Worm (Caenorhabditis elegans): Measurements from ENCODE around the gene sdz-11.

sdz-11 gene

DNA sequence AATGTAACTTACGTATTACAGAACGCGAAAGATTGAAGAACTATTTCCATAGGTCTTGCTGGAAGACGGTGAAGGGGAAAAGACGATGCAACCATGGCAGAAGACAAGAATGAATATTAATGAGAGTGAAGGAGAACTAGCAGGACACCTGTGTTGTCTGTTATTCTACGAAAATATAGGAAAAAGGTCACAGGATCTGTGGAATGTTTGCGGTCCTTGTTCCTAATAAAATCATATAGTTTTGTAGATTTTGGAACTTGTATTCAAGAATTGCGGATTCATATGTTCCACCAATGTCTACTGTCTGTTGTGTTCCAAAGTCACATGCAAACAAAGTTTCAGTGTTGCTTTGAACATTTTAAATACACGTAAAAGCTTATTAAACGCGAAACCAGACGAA lies at the start of gene sdz-11:
Gene sdz-11, minus strand, starts transcription at position 101 of the 400 bp plus-strand sequence.
- no peak for TF ChIP-seq skn-1 (tag; optimal IDR thresholded peaks at IDR 0.05)
- TF ChIP-seq alr-1 (tag; optimal IDR thresholded peaks at IDR 0.05): no peak
- TF ChIP-seq mdl-1 (tag; optimal IDR thresholded peaks at IDR 0.05): no peak
- no peak for TF ChIP-seq elt-1 (tag; optimal IDR thresholded peaks at IDR 0.05)
- no peak for TF ChIP-seq crh-2 (tag; optimal IDR thresholded peaks at IDR 0.05)

DNA sequence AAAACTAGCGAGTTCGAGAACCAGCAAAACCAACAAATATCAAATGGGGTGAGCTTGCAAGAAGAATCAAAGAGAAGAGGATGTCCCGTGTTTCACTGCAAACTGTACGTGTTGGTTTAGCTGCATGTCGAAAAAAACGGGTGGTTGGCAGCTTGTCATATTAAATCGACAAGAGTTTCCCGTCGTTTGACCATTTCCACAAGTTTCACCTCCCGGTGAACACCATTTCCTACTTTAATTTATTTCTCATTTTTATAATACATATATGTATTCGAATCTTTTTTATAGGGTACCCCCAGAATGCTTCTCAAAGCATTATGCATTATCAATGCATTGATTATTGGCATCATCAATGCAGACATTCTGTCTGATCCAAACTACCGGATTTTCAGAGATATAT lies 43.2 kb upstream of the sdz-11 start, which contains the start of gene Y8A9A.2:
Gene Y8A9A.2, plus strand, starts transcription at position 301 of the 400 bp plus-strand sequence.
- no peak for TF ChIP-seq lin-39 (tag; optimal IDR thresholded peaks at IDR 0.05)
- TF ChIP-seq nhr-237 (tag; optimal IDR thresholded peaks at IDR 0.05): no peak
- TF ChIP-seq nhr-21 (tag; optimal IDR thresholded peaks at IDR 0.05): no peak
- no peak for TF ChIP-seq unc-62 (GFP tag; optimal IDR thresholded peaks at IDR 0.05)
- TF ChIP-seq elt-1 (tag; optimal IDR thresholded peaks at IDR 0.05): no peak
- no peak for TF ChIP-seq aly-2 (tag; optimal IDR thresholded peaks at IDR 0.05)
- TF ChIP-seq lin-13 (GFP tag; optimal IDR thresholded peaks at IDR 0.05): no peak
- TF ChIP-seq R02D3.7 (tag; optimal IDR thresholded peaks at IDR 0.05): no peak
- no peak for TF ChIP-seq C34F6.9 (tag; optimal IDR thresholded peaks at IDR 0.05)

- TF ChIP-seq egl-27 (tag; optimal IDR thresholded peaks at IDR 0.05): no peak
- no peak for TF ChIP-seq elt-3 (tag; optimal IDR thresholded peaks at IDR 0.05)
Observed at ce11 chrII:3793336-3793735, 41.3 kb upstream of the sdz-11 start, which contains the start of gene fbxb-99. Gene fbxb-99 (minus strand): TSS chrII:3793436.

DNA sequence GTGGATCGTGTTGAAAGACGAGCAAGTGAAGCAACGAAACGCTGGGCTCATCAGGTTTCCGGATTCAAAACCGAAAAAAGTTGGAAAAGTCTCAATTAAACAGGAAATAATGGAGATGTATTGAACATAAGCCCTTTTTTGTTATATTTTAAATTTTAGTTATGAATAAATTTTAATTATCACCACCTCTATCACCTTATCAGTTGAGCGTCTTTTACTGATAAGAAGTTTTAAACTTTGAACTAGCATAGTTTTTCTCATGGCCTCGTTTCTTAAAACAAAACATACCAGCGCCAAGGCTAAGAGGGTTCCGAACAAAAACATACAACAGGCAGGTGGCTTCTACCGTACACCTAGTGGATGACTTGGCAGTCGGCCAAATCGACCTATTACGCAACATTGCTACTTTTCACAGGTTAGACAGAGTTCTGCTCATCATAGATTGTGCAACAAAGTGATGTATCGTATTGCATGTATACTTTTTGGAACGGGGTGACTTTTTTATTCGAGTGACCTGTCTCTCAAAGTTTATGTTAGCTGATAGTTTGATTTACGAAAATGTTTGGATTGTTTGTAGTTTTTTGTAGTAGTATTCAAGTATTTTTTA lies 36.4 kb upstream of the sdz-11 start:
- TF ChIP-seq fos-1 (tag; optimal IDR thresholded peaks at IDR 0.05): peak; percentile 49
- no peak for TF ChIP-seq egl-27 (tag; optimal IDR thresholded peaks at IDR 0.05)

- TF ChIP-seq blmp-1 (tag; optimal IDR thresholded peaks at IDR 0.05; ENCODE audit: insufficient read depth): no peak
- no peak for TF ChIP-seq sma-9 (GFP tag; optimal IDR thresholded peaks at IDR 0.05)
- no peak for TF ChIP-seq sma-9 (tag; optimal IDR thresholded peaks at IDR 0.05)
- TF ChIP-seq Y55F3AM.14 (GFP tag; optimal IDR thresholded peaks at IDR 0.05): no peak
- no peak for TF ChIP-seq unc-55 (GFP tag; optimal IDR thresholded peaks at IDR 0.05)
- TF ChIP-seq dmd-4 (tag; optimal IDR thresholded peaks at IDR 0.05): no peak
- no peak for TF ChIP-seq unc-62 (GFP tag; optimal IDR thresholded peaks at IDR 0.05)
- no peak for TF ChIP-seq ztf-4 (tag; optimal IDR thresholded peaks at IDR 0.05)
- no peak for TF ChIP-seq mbf-1 (tag; optimal IDR thresholded peaks at IDR 0.05)
- no peak for TF ChIP-seq ceh-16 (tag; optimal IDR thresholded peaks at IDR 0.05)
- TF ChIP-seq R02D3.7 (tag; optimal IDR thresholded peaks at IDR 0.05): no peak
- TF ChIP-seq crh-2 (tag; optimal IDR thresholded peaks at IDR 0.05): no peak
- no peak for TF ChIP-seq lin-39 (tag; optimal IDR thresholded peaks at IDR 0.05)
- TF ChIP-seq nhr-237 (tag; optimal IDR thresholded peaks at IDR 0.05): no peak
- TF ChIP-seq gmeb-1 (tag; optimal IDR thresholded peaks at IDR 0.05): no peak
- no peak for TF ChIP-seq nhr-25 (tag; optimal IDR thresholded peaks at IDR 0.05)
- TF ChIP-seq skn-1 (tag; optimal IDR thresholded peaks at IDR 0.05): no peak
- no peak for TF ChIP-seq elt-3 (tag; optimal IDR thresholded peaks at IDR 0.05)
- TF ChIP-seq lin-11 (tag; optimal IDR thresholded peaks at IDR 0.05): no peak
- TF ChIP-seq elt-1 (tag; optimal IDR thresholded peaks at IDR 0.05): no peak
- TF ChIP-seq nhr-23 (tag; optimal IDR thresholded peaks at IDR 0.05): no peak
Observed at ce11 chrII:3787151-3787550, 35.1 kb upstream of the sdz-11 start, which contains the start of gene T24E12.13. Gene T24E12.13 (plus strand): TSS chrII:3787451.

DNA sequence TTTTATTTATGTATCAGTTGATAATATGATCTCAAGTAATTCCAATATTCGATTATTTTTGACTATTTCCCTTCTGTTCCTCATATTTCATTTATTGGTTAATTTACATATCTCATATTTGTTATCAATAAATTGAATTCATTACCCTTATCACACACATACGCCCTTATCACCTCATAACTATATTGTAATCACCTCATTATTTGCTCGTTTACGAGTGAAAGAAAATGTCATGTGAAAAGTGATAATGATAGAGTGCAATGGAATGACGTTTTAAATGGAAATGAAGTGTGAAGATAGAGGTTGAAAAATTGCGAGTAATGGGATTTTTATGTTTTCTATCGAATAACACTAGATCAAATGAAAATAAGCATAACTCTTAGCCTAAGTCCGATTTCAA lies 34.5 kb upstream of the sdz-11 start:
- TF ChIP-seq gmeb-1 (tag; optimal IDR thresholded peaks at IDR 0.05): peak; percentile 64
- no peak for TF ChIP-seq snpc-4 (tag; optimal IDR thresholded peaks at IDR 0.05)
- TF ChIP-seq crh-2 (tag; optimal IDR thresholded peaks at IDR 0.05): peak; percentile 78
- peak; percentile 27 for TF ChIP-seq sma-3 (GFP tag; optimal IDR thresholded peaks at IDR 0.05)
- peak; percentile 100 for TF ChIP-seq fos-1 (tag; optimal IDR thresholded peaks at IDR 0.05)
- TF ChIP-seq alr-1 (tag; optimal IDR thresholded peaks at IDR 0.05): no peak
- no peak for TF ChIP-seq nhr-10 (tag; optimal IDR thresholded peaks at IDR 0.05)
- no peak for TF ChIP-seq zag-1 (tag; optimal IDR thresholded peaks at IDR 0.05)
- TF ChIP-seq skn-1 (tag; optimal IDR thresholded peaks at IDR 0.05): peak; percentile 93
- TF ChIP-seq sma-9 (GFP tag; optimal IDR thresholded peaks at IDR 0.05): peak; percentile 78
- TF ChIP-seq sma-9 (tag; optimal IDR thresholded peaks at IDR 0.05): no peak
- peak; percentile 80 for TF ChIP-seq egl-27 (tag; optimal IDR thresholded peaks at IDR 0.05)
- no peak for TF ChIP-seq nhr-23 (tag; optimal IDR thresholded peaks at IDR 0.05)

All from whole organism, L2 larva.